Fruit fly (Drosophila melanogaster) whole organism, embryonic: ENCODE measurements around the gene Jarid2.

Experiments used
- Adf1 ChIP-seq: fragments of 200-800 bp; sonication (Bioruptor generic); IDR thresholded peaks from 2 replicates; pipeline ENCODE4 v1.3.6; 2022; ENCODE audit warnings: missing biosample characterization, missing genetic modification characterization
- CG10366 ChIP-seq: fragments of 200-800 bp; sonication (Bioruptor generic); IDR thresholded peaks from 2 replicates; pipeline ENCODE4 v1.3.6; 2022; ENCODE audit warnings: missing biosample characterization, missing genetic modification characterization
- CG10431 ChIP-seq: fragments of 200-800 bp; sonication (Bioruptor generic); optimal IDR thresholded peaks from 3 replicates; lab custom pipeline; 2018; ENCODE audit warnings: missing biosample characterization, mild to moderate bottlenecking, missing genetic modification characterization
- CG10654 ChIP-seq: fragments of 200-800 bp; sonication (Bioruptor generic); optimal IDR thresholded peaks from 2 replicates; lab custom pipeline; 2016; ENCODE audit warnings: missing biosample characterization, missing genetic modification characterization
- CG10979 ChIP-seq: fragments of 200-800 bp; sonication (Bioruptor generic); optimal IDR thresholded peaks from 2 replicates; lab custom pipeline; 2018; ENCODE audit warnings: missing biosample characterization, mild to moderate bottlenecking, missing genetic modification characterization, moderate library complexity
- CG11398 ChIP-seq: fragments of 200-800 bp; sonication (Bioruptor generic); optimal IDR thresholded peaks from 2 replicates; lab custom pipeline; 2016; ENCODE audit warnings: missing biosample characterization, missing genetic modification characterization
- CG12299 ChIP-seq: fragments of 200-800 bp; sonication (Bioruptor generic); optimal IDR thresholded peaks from 2 replicates; lab custom pipeline; 2018; ENCODE audit warnings: missing biosample characterization, mild to moderate bottlenecking, missing genetic modification characterization
- CG13894 ChIP-seq: fragments of 200-800 bp; sonication (Bioruptor generic); optimal IDR thresholded peaks from 3 replicates; lab custom pipeline; 2018; ENCODE audit warnings: missing biosample characterization, mild to moderate bottlenecking, missing genetic modification characterization, moderate library complexity
- CG17912 ChIP-seq: fragments of 200-800 bp; sonication (Bioruptor generic); optimal IDR thresholded peaks from 2 replicates; lab custom pipeline; 2018; ENCODE audit warnings: missing biosample characterization, mild to moderate bottlenecking, missing genetic modification characterization
- CG2875 ChIP-seq: fragments of 200-800 bp; sonication (Bioruptor generic); optimal IDR thresholded peaks from 2 replicates; lab custom pipeline; 2017; ENCODE audit warnings: missing biosample characterization, mild to moderate bottlenecking, missing genetic modification characterization, missing genetic modification reagents
- CG31388 ChIP-seq: fragments of 200-800 bp; sonication (Bioruptor generic); optimal IDR thresholded peaks from 2 replicates; lab custom pipeline; 2016; ENCODE audit warnings: missing biosample characterization, missing genetic modification characterization
- CG31441 ChIP-seq: fragments of 200-800 bp; sonication (Bioruptor generic); IDR thresholded peaks from 2 replicates; pipeline ENCODE4 v1.3.6; 2022; ENCODE audit warnings: missing biosample characterization, missing genetic modification characterization
- CG32772 ChIP-seq: fragments of 200-800 bp; sonication (Bioruptor generic); IDR thresholded peaks from 2 replicates; pipeline ENCODE4 v1.3.6; 2022; ENCODE audit warnings: missing biosample characterization, missing genetic modification characterization
- CG3838 ChIP-seq: fragments of 200-800 bp; sonication (Bioruptor generic); optimal IDR thresholded peaks from 3 replicates; lab custom pipeline; 2016; ENCODE audit warnings: missing biosample characterization, missing genetic modification characterization
- CG42726 ChIP-seq: fragments of 200-800 bp; sonication (Bioruptor generic); IDR thresholded peaks from 2 replicates; pipeline ENCODE4 v1.3.6; 2022; ENCODE audit warnings: missing biosample characterization, missing genetic modification characterization; ENCODE audit not compliant: partially characterized antibody
- CG4360 ChIP-seq: fragments of 200-800 bp; sonication (Bioruptor generic); IDR thresholded peaks from 2 replicates; pipeline ENCODE4 v1.3.6; 2022; ENCODE audit warnings: missing biosample characterization, missing genetic modification characterization
- CG4854 ChIP-seq: fragments of 200-800 bp; sonication (Bioruptor generic); optimal IDR thresholded peaks from 2 replicates; lab custom pipeline; 2016; ENCODE audit warnings: missing biosample characterization, missing genetic modification characterization, inconsistent platforms
- CG6175 ChIP-seq: fragments of 200-800 bp; sonication (Bioruptor generic); IDR thresholded peaks from 3 replicates; pipeline ENCODE4 v1.3.6; 2022; ENCODE audit warnings: missing biosample characterization, missing genetic modification characterization
- CG6813 ChIP-seq: fragments of 200-800 bp; sonication (Bioruptor generic); optimal IDR thresholded peaks from 2 replicates; lab custom pipeline; 2017; ENCODE audit warnings: missing biosample characterization, missing genetic modification characterization, mild to moderate bottlenecking, moderate library complexity, missing genetic modification reagents
- CG7745 ChIP-seq: fragments of 200-800 bp; sonication (Bioruptor generic); optimal IDR thresholded peaks from 2 replicates; lab custom pipeline; 2018; ENCODE audit warnings: missing biosample characterization, mild to moderate bottlenecking, missing genetic modification characterization, moderate library complexity
- CG7786 ChIP-seq: fragments of 200-800 bp; sonication (Bioruptor generic); optimal IDR thresholded peaks from 2 replicates; lab custom pipeline; 2016; ENCODE audit warnings: missing biosample characterization, missing genetic modification characterization
- CG7839 ChIP-seq: fragments of 200-800 bp; sonication (Bioruptor generic); optimal IDR thresholded peaks from 3 replicates; lab custom pipeline; 2018; ENCODE audit warnings: missing biosample characterization, mild to moderate bottlenecking, missing genetic modification characterization, moderate library complexity
- CG8765 ChIP-seq: fragments of 200-800 bp; sonication (Bioruptor generic); IDR thresholded peaks from 2 replicates; pipeline ENCODE4 v1.3.6; 2022; ENCODE audit warnings: missing biosample characterization, missing genetic modification characterization
- CTCF ChIP-seq: fragments of 200-800 bp; sonication (Bioruptor generic); optimal IDR thresholded peaks from 2 replicates; lab custom pipeline; 2017; ENCODE audit warnings: missing biosample characterization, mild to moderate bottlenecking, missing genetic modification characterization, moderate library complexity
- CrebB ChIP-seq: fragments of 200-800 bp; sonication (Bioruptor generic); optimal IDR thresholded peaks from 3 replicates; lab custom pipeline; 2018; ENCODE audit warnings: missing biosample characterization, mild to moderate bottlenecking, missing genetic modification characterization
- Hr78 ChIP-seq, 2 experiments: fragments of 200-800 bp in 1 of 2; fragments of >200 bp in 1 of 2; sonication (Bioruptor generic) in 1 of 2; optimal IDR thresholded peaks; 2 replicates each; lab custom pipeline; 2017 to 2019; ENCODE audit warnings: missing biosample characterization in 2 of 2, missing genetic modification characterization in 2 of 2, mild to moderate bottlenecking in 1 of 2, moderate library complexity in 1 of 2
- Lim3 ChIP-seq: fragments of 200-800 bp; sonication (Bioruptor generic); IDR thresholded peaks from 2 replicates; pipeline ENCODE4 v1.3.6; 2022; ENCODE audit warnings: missing biosample characterization, missing genetic modification characterization
- Med ChIP-seq: fragments of 200-800 bp; sonication (Bioruptor generic); peaks from one replicate; lab custom pipeline; 2016; ENCODE audit warnings: missing biosample characterization, missing genetic modification characterization, mild to moderate bottlenecking, inconsistent platforms, moderate library complexity
- Oaz ChIP-seq: fragments of 200-800 bp; sonication (Bioruptor generic); IDR thresholded peaks from 2 replicates; pipeline ENCODE4 v1.3.6; 2022; ENCODE audit warnings: missing biosample characterization, missing genetic modification characterization
- Rfx ChIP-seq: fragments of 200-800 bp; sonication (Bioruptor generic); IDR thresholded peaks from 2 replicates; pipeline ENCODE4 v1.3.6; 2022; ENCODE audit warnings: missing biosample characterization, missing genetic modification characterization
- Scr ChIP-seq: fragments of 200-800 bp; sonication (Bioruptor generic); IDR thresholded peaks from 2 replicates; pipeline ENCODE4 v1.3.6; 2022; ENCODE audit warnings: missing biosample characterization, missing genetic modification characterization; ENCODE audit not compliant: partially characterized antibody
- Sry-δ ChIP-seq: fragments of 200-800 bp; sonication (Bioruptor generic); optimal IDR thresholded peaks from 2 replicates; lab custom pipeline; 2016; ENCODE audit warnings: missing biosample characterization, missing genetic modification characterization
- Vsx1 ChIP-seq: fragments of 200-800 bp; sonication (Bioruptor generic); optimal IDR thresholded peaks from 2 replicates; lab custom pipeline; 2017; ENCODE audit warnings: missing biosample characterization, mild to moderate bottlenecking, missing genetic modification characterization, missing genetic modification reagents
- Xbp1 ChIP-seq: fragments of 200-800 bp; sonication (Bioruptor generic); optimal IDR thresholded peaks from 3 replicates; lab custom pipeline; 2016; ENCODE audit warnings: missing biosample characterization, mild to moderate bottlenecking, missing genetic modification characterization
- danr ChIP-seq: fragments of 200-800 bp; sonication (Bioruptor generic); IDR thresholded peaks from 2 replicates; pipeline ENCODE4 v1.3.6; 2022; ENCODE audit warnings: missing biosample characterization, missing genetic modification characterization
- ems ChIP-seq: fragments of 200-800 bp; sonication (Bioruptor generic); optimal IDR thresholded peaks from 3 replicates; lab custom pipeline; 2016; ENCODE audit warnings: missing biosample characterization, missing genetic modification characterization
- esg ChIP-seq: fragments of 200-800 bp; sonication (Bioruptor generic); conservative IDR thresholded peaks from 2 replicates; pipeline ENCODE4 v1.3.6; 2022; ENCODE audit warnings: missing biosample characterization, missing genetic modification characterization
- ewg ChIP-seq: fragments of 200-800 bp; sonication (Bioruptor generic); optimal IDR thresholded peaks from 3 replicates; lab custom pipeline; 2017; ENCODE audit warnings: mild to moderate bottlenecking, missing biosample characterization, missing genetic modification reagents, missing genetic modification characterization
- gro ChIP-seq: fragments of 200-800 bp; sonication (Bioruptor generic); optimal IDR thresholded peaks from 2 replicates; lab custom pipeline; 2016; ENCODE audit warnings: missing biosample characterization, missing genetic modification characterization
- hkb ChIP-seq, 2 experiments: fragments of 200-800 bp in 1 of 2; fragments of >200 bp in 1 of 2; sonication (Bioruptor generic) in 1 of 2; IDR thresholded peaks in 1 of 2; optimal IDR thresholded peaks in 1 of 2; 2 replicates each; pipeline versions ENCODE4 v1.3.6 to Lab custom; 2017 to 2022; ENCODE audit warnings: missing biosample characterization in 1 of 2, missing genetic modification characterization in 1 of 2
- lola ChIP-seq, 3 experiments: fragments of >200 bp in 2 of 3; fragments of 200-800 bp in 1 of 3; sonication (Bioruptor generic) in 1 of 3; optimal IDR thresholded peaks; 2 replicates each; lab custom pipeline; 2017 to 2019; ENCODE audit warnings: missing biosample characterization in 3 of 3, missing genetic modification characterization in 3 of 3, mild to moderate bottlenecking in 1 of 3, moderate library complexity in 1 of 3
- nerfin-1 ChIP-seq: fragments of 200-800 bp; sonication (Bioruptor generic); optimal IDR thresholded peaks from 3 replicates; lab custom pipeline; 2019; ENCODE audit warnings: missing biosample characterization, mild to moderate bottlenecking, missing genetic modification characterization, moderate library complexity
- pita ChIP-seq: fragments of 200-800 bp; sonication (Bioruptor generic); optimal IDR thresholded peaks from 2 replicates; lab custom pipeline; 2017; ENCODE audit warnings: missing biosample characterization, mild to moderate bottlenecking, missing genetic modification characterization
- pnt ChIP-seq: fragments of 200-800 bp; sonication (Bioruptor generic); optimal IDR thresholded peaks from 3 replicates; lab custom pipeline; 2016; ENCODE audit warnings: missing biosample characterization, missing genetic modification characterization
- row ChIP-seq: fragments of 200-800 bp; sonication (Bioruptor generic); IDR thresholded peaks from 3 replicates; pipeline ENCODE4 v1.3.6; 2022; ENCODE audit warnings: missing biosample characterization, missing genetic modification characterization
- sqz ChIP-seq: fragments of 200-800 bp; sonication (Bioruptor generic); optimal IDR thresholded peaks from 3 replicates; lab custom pipeline; 2018; ENCODE audit warnings: missing biosample characterization, mild to moderate bottlenecking, missing genetic modification characterization
- tin ChIP-seq: fragments of 200-800 bp; sonication (Bioruptor generic); optimal IDR thresholded peaks from 3 replicates; lab custom pipeline; 2016; ENCODE audit warnings: missing biosample characterization, missing genetic modification characterization
- tll ChIP-seq, 2 experiments: fragments of 200-800 bp in 1 of 2; fragments of >200 bp in 1 of 2; sonication (Bioruptor generic) in 1 of 2; optimal IDR thresholded peaks; 2 replicates each; lab custom pipeline; 2017 to 2019; ENCODE audit warnings: missing biosample characterization in 2 of 2, missing genetic modification characterization in 2 of 2, mild to moderate bottlenecking in 1 of 2, moderate library complexity in 1 of 2
- yki ChIP-seq: fragments of >200 bp; optimal IDR thresholded peaks from 3 replicates; lab custom pipeline; 2018
- zfh1 ChIP-seq: fragments of 200-800 bp; sonication (Bioruptor generic); IDR thresholded peaks from 3 replicates; pipeline ENCODE4 v1.3.6; 2022; ENCODE audit warnings: missing biosample characterization, missing genetic modification characterization
- zfh2 ChIP-seq: fragments of 200-800 bp; sonication (Bioruptor generic); optimal IDR thresholded peaks from 2 replicates; lab custom pipeline; 2016; ENCODE audit warnings: missing biosample characterization, missing genetic modification characterization

Gene Jarid2

dm6 chr3L:9442625-9443282 is 34.1 kb upstream of the Jarid2 start, which contains the start of gene Srg3 (continued):
- TF ChIP-seq CG13894 (no peak), danr (GFP tag; lab: Robert Waterston, UW) (no peak), ewg (no peak), Lim3 (GFP tag; lab: Robert Waterston, UW) (no peak), CG10979 (tag; lab: Kevin White, UChicago) (no peak), CG7786 (no peak), CG2875 (GFP tag; lab: Kevin White, UChicago) (no peak), CG10654 (GFP tag; lab: Kevin White, UChicago) (no peak), CG32772 (GFP tag; lab: Robert Waterston, UW) (no peak), row (peak; percentile 7), Rfx (0 out of 2 replicates have a peak, but pooled peaks have one; percentile 4), Oaz (0 out of 2 replicates have a peak, but pooled peaks have one; percentile 12), CrebB (tag; lab: Kevin White, UChicago) (no peak), esg (GFP tag; lab: Robert Waterston, UW) (peak; percentile 11; the same call in 1 of the 2 replicates), pnt (GFP tag; lab: Kevin White, UChicago) (no peak), CG31441 (GFP tag; lab: Robert Waterston, UW) (no peak), zfh2 (GFP tag; lab: Kevin White, UChicago) (no peak), Adf1 (GFP tag; lab: Robert Waterston, UW) (no peak), CG4854 (GFP tag; lab: Kevin White, UChicago) (no peak), ems (GFP tag; lab: Kevin White, UChicago) (peak; percentile 6), CG4360 (GFP tag; lab: Robert Waterston, UW) (no peak), CG31388 (no peak), nerfin-1 (tag; lab: Kevin White, UChicago) (no peak), CG10366 (GFP tag; lab: Robert Waterston, UW) (no peak; the same call in 1 of the 2 replicates), yki (lab: Kevin White, UChicago) (no peak), CG6175 (GFP tag; lab: Robert Waterston, UW) (no peak), pita (GFP tag; lab: Kevin White, UChicago) (peak; percentile 20), CTCF (GFP tag; lab: Kevin White, UChicago) (peak; percentile 1), CG11398 (GFP tag; lab: Kevin White, UChicago) (no peak), Vsx1 (GFP tag; lab: Kevin White, UChicago) (no peak), Sry-δ (GFP tag; lab: Kevin White, UChicago) (no peak), Med (GFP tag; lab: Kevin White, UChicago) (peak; percentile 43), Hr78 (GFP tag; optimal IDR thresholded peaks at IDR 0.05; lab: Kevin White, UChicago) (no peak), CG7839 (tag; lab: Kevin White, UChicago) (no peak), hkb (optimal IDR thresholded peaks at IDR 0.05; lab: Kevin White, UChicago) (peak; percentile 53), hkb (GFP tag; IDR thresholded peaks at IDR 0.05; lab: Robert Waterston, UW) (0 out of 2 replicates have a peak, but pooled peaks have one; percentile 6), CG10431 (GFP tag; lab: Kevin White, UChicago) (no peak), CG12299 (no peak)

- TF ChIP-seq lola (GFP tag; optimal IDR thresholded peaks at IDR 0.05; lab: Kevin White, UChicago): peak in 1 of 3 experiments; percentile 1
- TF ChIP-seq Scr (GFP tag; lab: Robert Waterston, UW): no peak
- TF ChIP-seq CG3838 (GFP tag; lab: Kevin White, UChicago): no peak
- TF ChIP-seq tin (GFP tag; lab: Kevin White, UChicago): peak; percentile 3
- TF ChIP-seq CG7745 (tag; lab: Kevin White, UChicago): no peak
- no peak for TF ChIP-seq CG8765 (GFP tag; lab: Robert Waterston, UW)
- TF ChIP-seq CG17912: no peak
- TF ChIP-seq Xbp1 (GFP tag; lab: Kevin White, UChicago): peak; percentile 8
- TF ChIP-seq sqz (GFP tag; lab: Kevin White, UChicago): peak; percentile 82
- TF ChIP-seq CG42726 (GFP tag; lab: Robert Waterston, UW): no peak
- no peak for TF ChIP-seq zfh1 (GFP tag; lab: Robert Waterston, UW)
- TF ChIP-seq gro (GFP tag; lab: Kevin White, UChicago): no peak
- no peak for TF ChIP-seq CG6813 (GFP tag; lab: Kevin White, UChicago)
- no peak for TF ChIP-seq tll (GFP tag; optimal IDR thresholded peaks at IDR 0.05; lab: Kevin White, UChicago)
Observed at dm6 chr3L:9446731-9447238, 30.1 kb upstream of the Jarid2 start, which contains the start of gene CG3529. Gene CG3529 (plus strand): TSS chr3L:9446864.
